Fruit fly (Drosophila melanogaster) whole organism, embryonic: Measurements from ENCODE around the gene Iyd.
A peak's percentile ranks its signal among the peaks of the same experiment; 100 is the strongest.

ENCODE experiments used
- Bgb ChIP-seq: fragments of 200-800 bp; sonication (Bioruptor generic); IDR thresholded peaks from 2 replicates; pipeline ENCODE4 v1.3.6; 2022; ENCODE audit warnings: missing biosample characterization, missing genetic modification characterization; ENCODE audit not compliant: partially characterized antibody
- C15 ChIP-seq: fragments of 200-800 bp; sonication (Bioruptor generic); IDR thresholded peaks from 3 replicates; pipeline ENCODE4 v1.3.6; 2022; ENCODE audit warnings: missing biosample characterization, missing genetic modification characterization
- CG1024 ChIP-seq: fragments of 200-800 bp; sonication (Bioruptor generic); IDR thresholded peaks from 2 replicates; pipeline ENCODE4 v1.3.6; 2022; ENCODE audit warnings: missing biosample characterization, missing genetic modification characterization
- CG10321 ChIP-seq: fragments of 200-800 bp; sonication (Bioruptor generic); IDR thresholded peaks from 2 replicates; pipeline ENCODE4 v1.3.6; 2022; ENCODE audit warnings: missing biosample characterization, missing genetic modification characterization
- CG11696 ChIP-seq: fragments of 200-800 bp; sonication (Bioruptor generic); IDR thresholded peaks from 2 replicates; pipeline ENCODE4 v1.3.6; 2022; ENCODE audit warnings: missing biosample characterization, missing genetic modification characterization
- CG14710 ChIP-seq: fragments of 200-800 bp; sonication (Bioruptor generic); optimal IDR thresholded peaks from 3 replicates; lab custom pipeline; 2019; ENCODE audit warnings: missing biosample characterization, mild to moderate bottlenecking, missing genetic modification characterization, moderate library complexity
- CG16779 ChIP-seq: fragments of 200-800 bp; sonication (Bioruptor generic); IDR thresholded peaks from 2 replicates; pipeline ENCODE4 v1.3.6; 2022; ENCODE audit warnings: missing biosample characterization, missing genetic modification characterization
- CG18011 ChIP-seq: fragments of 200-800 bp; sonication (Bioruptor generic); optimal IDR thresholded peaks from 2 replicates; lab custom pipeline; 2017; ENCODE audit warnings: missing biosample characterization, missing genetic modification characterization, mild to moderate bottlenecking, moderate library complexity, missing genotype
- CG18764 ChIP-seq: fragments of 200-800 bp; sonication (Bioruptor generic); optimal IDR thresholded peaks from 3 replicates; lab custom pipeline; 2016; ENCODE audit warnings: missing biosample characterization, missing genetic modification characterization
- CG2199 ChIP-seq: fragments of 200-800 bp; sonication (Bioruptor generic); IDR thresholded peaks from 3 replicates; pipeline ENCODE4 v1.3.6; 2022; ENCODE audit warnings: missing biosample characterization, missing genetic modification characterization
- CG31441 ChIP-seq: fragments of 200-800 bp; sonication (Bioruptor generic); IDR thresholded peaks from 2 replicates; pipeline ENCODE4 v1.3.6; 2022; ENCODE audit warnings: missing biosample characterization, missing genetic modification characterization
- CG3995 ChIP-seq: fragments of 200-800 bp; sonication (Bioruptor generic); optimal IDR thresholded peaks from 3 replicates; lab custom pipeline; 2016; ENCODE audit warnings: missing biosample characterization, missing genetic modification characterization
- CG42726 ChIP-seq: fragments of 200-800 bp; sonication (Bioruptor generic); IDR thresholded peaks from 2 replicates; pipeline ENCODE4 v1.3.6; 2022; ENCODE audit warnings: missing biosample characterization, missing genetic modification characterization; ENCODE audit not compliant: partially characterized antibody
- CG6175 ChIP-seq: fragments of 200-800 bp; sonication (Bioruptor generic); IDR thresholded peaks from 3 replicates; pipeline ENCODE4 v1.3.6; 2022; ENCODE audit warnings: missing biosample characterization, missing genetic modification characterization
- CG7987 ChIP-seq: fragments of 200-800 bp; sonication (Bioruptor generic); optimal IDR thresholded peaks from 2 replicates; lab custom pipeline; 2018; ENCODE audit warnings: missing biosample characterization, mild to moderate bottlenecking, missing genetic modification characterization, moderate library complexity
- CG8478 ChIP-seq: fragments of >200 bp; optimal IDR thresholded peaks from 2 replicates; lab custom pipeline; 2018
- CG9437 ChIP-seq: fragments of 200-800 bp; sonication (Bioruptor generic); optimal IDR thresholded peaks from 2 replicates; lab custom pipeline; 2018; ENCODE audit warnings: missing biosample characterization, mild to moderate bottlenecking, missing genetic modification characterization
- CG9932 ChIP-seq: fragments of 200-800 bp; sonication (Bioruptor generic); IDR thresholded peaks from 2 replicates; pipeline ENCODE4 v1.3.6; 2022; ENCODE audit warnings: missing biosample characterization, missing genetic modification characterization
- Deaf1 ChIP-seq: fragments of 200-800 bp; optimal IDR thresholded peaks from 3 replicates; lab custom pipeline; 2019; ENCODE audit warnings: missing biosample characterization, mild to moderate bottlenecking, missing genetic modification characterization, moderate library complexity
- Drgx ChIP-seq: fragments of 200-800 bp; sonication (Bioruptor generic); IDR thresholded peaks from 2 replicates; pipeline ENCODE4 v1.3.6; 2022; ENCODE audit warnings: missing biosample characterization, missing genetic modification characterization
- ERR ChIP-seq: fragments of 200-800 bp; sonication (Bioruptor generic); optimal IDR thresholded peaks from 2 replicates; lab custom pipeline; 2016; ENCODE audit warnings: missing biosample characterization, missing genetic modification characterization
- HLH3B ChIP-seq: fragments of 200-800 bp; sonication (Bioruptor generic); IDR thresholded peaks from 2 replicates; pipeline ENCODE4 v1.3.6; 2022; ENCODE audit warnings: missing biosample characterization, missing genetic modification characterization
- Med ChIP-seq: fragments of 200-800 bp; sonication (Bioruptor generic); peaks from one replicate; lab custom pipeline; 2016; ENCODE audit warnings: missing biosample characterization, missing genetic modification characterization, mild to moderate bottlenecking, inconsistent platforms, moderate library complexity
- Oli ChIP-seq: fragments of 200-800 bp; sonication (Bioruptor generic); optimal IDR thresholded peaks from 2 replicates; lab custom pipeline; 2018; ENCODE audit warnings: missing biosample characterization, mild to moderate bottlenecking, missing genetic modification characterization, moderate library complexity
- Opbp ChIP-seq: fragments of 200-800 bp; sonication (Bioruptor generic); IDR thresholded peaks from 3 replicates; pipeline ENCODE4 v1.3.6; 2022; ENCODE audit warnings: missing biosample characterization, missing genetic modification characterization; ENCODE audit not compliant: partially characterized antibody
- Optix ChIP-seq: fragments of 200-800 bp; sonication (Bioruptor generic); IDR thresholded peaks from 3 replicates; pipeline ENCODE4 v1.3.6; 2022; ENCODE audit warnings: missing biosample characterization, missing genetic modification characterization
- aop ChIP-seq: fragments of 200-800 bp; sonication (Bioruptor generic); IDR thresholded peaks from 2 replicates; pipeline ENCODE4 v1.3.6; 2022; ENCODE audit warnings: missing biosample characterization, missing genetic modification characterization
- crol ChIP-seq: fragments of 200-800 bp; sonication (Bioruptor generic); IDR thresholded peaks from 2 replicates; pipeline ENCODE4 v1.3.6; 2022; ENCODE audit warnings: missing biosample characterization, missing genetic modification characterization
- dysf ChIP-seq: fragments of 200-800 bp; sonication (Bioruptor generic); IDR thresholded peaks from 3 replicates; pipeline ENCODE4 v1.3.6; 2022; ENCODE audit warnings: missing biosample characterization, missing genetic modification characterization
- esg ChIP-seq: fragments of 200-800 bp; sonication (Bioruptor generic); conservative IDR thresholded peaks from 2 replicates; pipeline ENCODE4 v1.3.6; 2022; ENCODE audit warnings: missing biosample characterization, missing genetic modification characterization
- ewg ChIP-seq: fragments of 200-800 bp; sonication (Bioruptor generic); optimal IDR thresholded peaks from 3 replicates; lab custom pipeline; 2017; ENCODE audit warnings: mild to moderate bottlenecking, missing biosample characterization, missing genetic modification reagents, missing genetic modification characterization
- ftz-f1 ChIP-seq: fragments of 200-800 bp; sonication (Bioruptor generic); optimal IDR thresholded peaks from 2 replicates; lab custom pipeline; 2016; ENCODE audit warnings: missing biosample characterization, missing genetic modification characterization
- gt ChIP-seq: fragments of 200-800 bp; sonication (Bioruptor generic); IDR thresholded peaks from 2 replicates; pipeline ENCODE4 v1.3.6; 2022; ENCODE audit warnings: missing biosample characterization, missing genetic modification characterization
- lov ChIP-seq, 2 experiments: fragments of 200-800 bp in 1 of 2; fragments of >200 bp in 1 of 2; sonication (Bioruptor generic) in 1 of 2; IDR thresholded peaks in 1 of 2; optimal IDR thresholded peaks in 1 of 2; 2 replicates in 1 of 2; 3 replicates in 1 of 2; pipeline versions ENCODE4 v1.3.6 to Lab custom; 2017 to 2022; ENCODE audit warnings: missing biosample characterization in 1 of 2, missing genetic modification characterization in 1 of 2
- pnt ChIP-seq: fragments of 200-800 bp; sonication (Bioruptor generic); optimal IDR thresholded peaks from 3 replicates; lab custom pipeline; 2016; ENCODE audit warnings: missing biosample characterization, missing genetic modification characterization
- prd ChIP-seq, 3 experiments: fragments of >200 bp in 2 of 3; fragments of 200-800 bp in 1 of 3; sonication (Bioruptor generic) in 1 of 3; optimal IDR thresholded peaks in 2 of 3; IDR thresholded peaks in 1 of 3; 2 replicates in 2 of 3; 3 replicates in 1 of 3; pipeline versions ENCODE4 v1.3.6 to Lab custom; 2017 to 2022; ENCODE audit warnings: missing biosample characterization in 1 of 3, missing genetic modification characterization in 1 of 3
- salm ChIP-seq: fragments of 200-800 bp; sonication (Bioruptor generic); optimal IDR thresholded peaks from 2 replicates; lab custom pipeline; 2018; ENCODE audit warnings: missing biosample characterization, mild to moderate bottlenecking, missing genetic modification characterization
- sc ChIP-seq, 3 experiments: fragments of >200 bp in 2 of 3; fragments of 200-800 bp in 1 of 3; sonication (Bioruptor generic) in 1 of 3; optimal IDR thresholded peaks; 2 replicates in 2 of 3; 3 replicates in 1 of 3; lab custom pipeline; 2017; ENCODE audit warnings: mild to moderate bottlenecking in 1 of 3, missing biosample characterization in 1 of 3, missing genetic modification characterization in 1 of 3, missing genetic modification reagents in 1 of 3
- sens-2 ChIP-seq: fragments of 200-800 bp; sonication (Bioruptor generic); IDR thresholded peaks from 2 replicates; pipeline ENCODE4 v1.3.6; 2022; ENCODE audit warnings: missing biosample characterization, missing genetic modification characterization
- sr ChIP-seq: fragments of 200-800 bp; sonication (Bioruptor generic); IDR thresholded peaks from 3 replicates; pipeline ENCODE4 v1.3.6; 2022; ENCODE audit warnings: missing biosample characterization, missing genetic modification characterization
- twi ChIP-seq: fragments of 200-800 bp; optimal IDR thresholded peaks from 2 replicates; lab custom pipeline; 2019; ENCODE audit warnings: missing biosample characterization, mild to moderate bottlenecking, missing genetic modification characterization, moderate library complexity

The Iyd gene

DNA sequence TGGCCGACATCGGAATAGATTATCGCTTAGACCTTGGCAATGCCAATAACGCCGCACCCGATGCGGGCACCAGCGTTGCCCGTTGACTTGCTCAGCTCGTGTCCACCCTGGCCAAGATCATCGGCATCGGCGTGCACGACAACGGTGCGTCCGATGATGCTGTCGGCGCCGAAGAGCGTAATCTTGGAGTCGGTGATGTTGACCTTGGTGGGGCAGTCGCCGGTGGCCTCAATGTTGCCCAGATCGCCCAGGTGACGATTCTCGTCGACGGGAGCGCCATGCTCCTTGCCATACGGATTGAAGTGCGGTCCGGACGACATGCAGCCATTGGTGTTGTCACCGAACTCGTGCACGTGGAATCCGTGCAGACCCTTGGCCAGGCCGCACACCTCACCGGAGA is 16.4 kb upstream of the Iyd start:
- TF ChIP-seq CG6175 (GFP tag; lab: Robert Waterston, UW) (0 out of 3 replicates have a peak, but pooled peaks have one; percentile 28), sr (GFP tag; lab: Robert Waterston, UW) (no peak), CG14710 (tag; lab: Kevin White, UChicago) (no peak), Oli (tag; lab: Kevin White, UChicago) (no peak), CG18011 (GFP tag; lab: Kevin White, UChicago) (no peak), crol (GFP tag; lab: Robert Waterston, UW) (peak; percentile 38; the same call in 1 of the 2 replicates), Bgb (GFP tag; lab: Robert Waterston, UW) (0 out of 2 replicates have a peak, but pooled peaks have one; percentile 18), CG11696 (GFP tag; lab: Robert Waterston, UW) (0 out of 2 replicates have a peak, but pooled peaks have one; percentile 16), gt (GFP tag; lab: Robert Waterston, UW) (no peak), CG9437 (GFP tag; lab: Kevin White, UChicago) (no peak), Opbp (GFP tag; lab: Robert Waterston, UW) (0 out of 3 replicates have a peak, but pooled peaks have one; percentile 15), Drgx (GFP tag; lab: Robert Waterston, UW) (no peak), lov (optimal IDR thresholded peaks at IDR 0.05; lab: Kevin White, UChicago) (no peak), lov (GFP tag; IDR thresholded peaks at IDR 0.05; lab: Robert Waterston, UW) (0 out of 3 replicates have a peak, but pooled peaks have one; percentile 27), salm (tag; lab: Kevin White, UChicago) (no peak), ewg (GFP tag; lab: Kevin White, UChicago) (no peak), CG2199 (GFP tag; lab: Robert Waterston, UW) (0 out of 3 replicates have a peak, but pooled peaks have one; percentile 24), esg (GFP tag; lab: Robert Waterston, UW) (no peak), pnt (no peak), ERR (GFP tag; lab: Kevin White, UChicago) (no peak), sc (optimal IDR thresholded peaks at IDR 0.05; lab: Kevin White, UChicago) (no peak), sc (GFP tag; optimal IDR thresholded peaks at IDR 0.05; lab: Kevin White, UChicago) (no peak), Optix (GFP tag; lab: Robert Waterston, UW) (no peak), sens-2 (GFP tag; lab: Robert Waterston, UW) (no peak), CG31441 (GFP tag; lab: Robert Waterston, UW) (no peak), CG18764 (GFP tag; lab: Kevin White, UChicago) (no peak), C15 (GFP tag; lab: Robert Waterston, UW) (no peak), CG8478 (lab: Kevin White, UChicago) (peak; percentile 55), CG10321 (0 out of 2 replicates have a peak, but pooled peaks have one; percentile 43), CG7987 (GFP tag; lab: Kevin White, UChicago) (no peak), CG1024 (GFP tag; lab: Robert Waterston, UW) (no peak), prd (optimal IDR thresholded peaks at IDR 0.05; lab: Kevin White, UChicago) (no peak), prd (GFP tag; IDR thresholded peaks at IDR 0.05; lab: Robert Waterston, UW) (no peak), CG16779 (GFP tag; lab: Robert Waterston, UW) (0 out of 2 replicates have a peak, but pooled peaks have one; percentile 52), CG3995 (GFP tag; lab: Kevin White, UChicago) (no peak), CG42726 (GFP tag; lab: Robert Waterston, UW) (0 out of 2 replicates have a peak, but pooled peaks have one; percentile 10), aop (GFP tag; lab: Robert Waterston, UW) (0 out of 2 replicates have a peak, but pooled peaks have one; percentile 25), CG9932 (GFP tag; lab: Robert Waterston, UW) (no peak), dysf (0 out of 3 replicates have a peak, but pooled peaks have one; percentile 28), Deaf1 (tag; lab: Kevin White, UChicago) (peak; percentile 8), twi (no peak), ftz-f1 (peak; percentile 57), Med (GFP tag; lab: Kevin White, UChicago) (peak; percentile 59), HLH3B (GFP tag; lab: Robert Waterston, UW) (no peak)
- TF ChIP-seq, all 482 proteins: peak for 16
